Worm (Caenorhabditis elegans) whole organism, L4 larva: ENCODE data around the gene F21C10.7.
A peak's percentile ranks its signal among the peaks of the same experiment; 100 is the strongest.
"Not testable (repeated sequence)": the region's sequence is repeated elsewhere in the genome, so short reads cannot be mapped to it uniquely, and the experiment has no call there.

Source experiments
- F26F4.8 ChIP-seq: fragments of 200-800 bp; sonication (Bioruptor generic); conservative IDR thresholded peaks from 2 replicates; pipeline ENCODE4 v1.3.6; 2022; ENCODE audit warnings: missing genetic modification characterization, missing compliant biosample characterization
- T26A8.4 ChIP-seq: fragments of 200-800 bp; sonication (Bioruptor generic); IDR thresholded peaks from 2 replicates; pipeline ENCODE4 v1.3.6; 2022; ENCODE audit warnings: missing genetic modification characterization, missing compliant biosample characterization
- arid-1 ChIP-seq: fragments of 200-800 bp; sonication (Bioruptor generic); conservative IDR thresholded peaks from 2 replicates; pipeline ENCODE4 v1.3.6; 2022; ENCODE audit warnings: missing genetic modification reagents, missing genetic modification characterization, missing compliant biosample characterization
- ceh-20 ChIP-seq: fragments of 200-800 bp; sonication (Bioruptor generic); IDR thresholded peaks from 2 replicates; pipeline ENCODE4 v1.3.6; 2022; ENCODE audit warnings: missing genetic modification reagents, missing genetic modification characterization, missing compliant biosample characterization
- ceh-44 ChIP-seq: fragments of 200-800 bp; sonication (Bioruptor generic); IDR thresholded peaks from 2 replicates; pipeline ENCODE4 v1.3.6; 2022; ENCODE audit warnings: missing genetic modification reagents, missing genetic modification characterization, missing compliant biosample characterization
- ctbp-1 ChIP-seq: fragments of 200-800 bp; sonication (Bioruptor generic); IDR thresholded peaks from 2 replicates; pipeline ENCODE4 v1.3.6; 2022; ENCODE audit warnings: missing genetic modification reagents, missing genetic modification characterization, missing compliant biosample characterization
- daf-19 ChIP-seq: fragments of 200-800 bp; sonication (Bioruptor generic); conservative IDR thresholded peaks from 2 replicates; pipeline ENCODE4 v1.3.6; 2022; ENCODE audit warnings: missing genetic modification characterization, missing compliant biosample characterization
- dmd-6 ChIP-seq: fragments of 200-800 bp; sonication (Bioruptor generic); IDR thresholded peaks from 2 replicates; pipeline ENCODE4 v1.3.6; 2022; ENCODE audit warnings: missing genetic modification reagents, missing genetic modification characterization, missing compliant biosample characterization
- duxl-1 ChIP-seq: sonication (generic microtip); optimal IDR thresholded peaks from 2 replicates; lab custom pipeline; 2016; ENCODE audit warnings: mild to moderate bottlenecking, missing genetic modification characterization, moderate library complexity, missing compliant biosample characterization; ENCODE audit not compliant: poor library complexity
- egl-43 ChIP-seq: fragments of 200-800 bp; sonication (Bioruptor generic); IDR thresholded peaks from 2 replicates; pipeline ENCODE4 v1.3.6; 2022; ENCODE audit warnings: missing genetic modification reagents, missing genetic modification characterization, missing compliant biosample characterization
- fkh-10 ChIP-seq: fragments of 150-350 bp; optimal IDR thresholded peaks from 2 replicates; lab custom pipeline; 2014; ENCODE audit warnings: missing biosample characterization, missing genetic modification reagents, missing genetic modification characterization
- hif-1 ChIP-seq, 2 experiments: sonication (generic microtip); optimal IDR thresholded peaks; 2 replicates each; lab custom pipeline; 2016 to 2017; ENCODE audit warnings: missing compliant biosample characterization in 2 of 2, missing genetic modification characterization in 2 of 2, missing genetic modification reagents in 2 of 2, missing genotype in 2 of 2, mild to moderate bottlenecking in 1 of 2
- hlh-11 ChIP-seq: fragments of 200-800 bp; sonication (Bioruptor generic); optimal IDR thresholded peaks from 2 replicates; lab custom pipeline; 2018; ENCODE audit warnings: mild to moderate bottlenecking, missing genetic modification characterization, missing compliant biosample characterization
- hlh-30 ChIP-seq: sonication (generic microtip); optimal IDR thresholded peaks from 2 replicates; lab custom pipeline; 2017; ENCODE audit warnings: antibody characterized with exemption, mild to moderate bottlenecking, missing genetic modification characterization, missing compliant biosample characterization; ENCODE audit not compliant: insufficient read depth
- hmg-1.1 ChIP-seq: fragments of 200-800 bp; sonication (Bioruptor generic); IDR thresholded peaks from 2 replicates; pipeline ENCODE4 v1.3.6; 2022; ENCODE audit warnings: missing genetic modification reagents, missing genetic modification characterization, missing compliant biosample characterization
- lim-7 ChIP-seq: fragments of 200-800 bp; sonication (Bioruptor generic); IDR thresholded peaks from 2 replicates; pipeline ENCODE4 v1.3.6; 2022; ENCODE audit warnings: missing genetic modification characterization, missing compliant biosample characterization
- lin-1 ChIP-seq: fragments of 200-800 bp; sonication (Bioruptor generic); IDR thresholded peaks from 2 replicates; pipeline ENCODE4 v1.3.6; 2022; ENCODE audit warnings: missing genetic modification reagents, missing genetic modification characterization, missing compliant biosample characterization
- lin-29 ChIP-seq: fragments of 200-800 bp; sonication (Bioruptor generic); IDR thresholded peaks from 2 replicates; pipeline ENCODE4 v1.3.6; 2022; ENCODE audit warnings: missing genetic modification reagents, missing genetic modification characterization, missing compliant biosample characterization
- lin-38 ChIP-seq: fragments of 200-800 bp; sonication (Bioruptor generic); IDR thresholded peaks from 2 replicates; pipeline ENCODE4 v1.3.6; 2022; ENCODE audit warnings: missing genetic modification reagents, missing genetic modification characterization, missing compliant biosample characterization
- madf-5 ChIP-seq, 2 experiments: fragments of 200-800 bp; sonication (Bioruptor generic); IDR thresholded peaks; 2 replicates each; pipeline ENCODE4 v1.3.6; 2022; ENCODE audit warnings: missing compliant biosample characterization in 2 of 2, missing genetic modification characterization in 2 of 2
- mdt-29 ChIP-seq: fragments of 200-800 bp; sonication (Bioruptor generic); IDR thresholded peaks from 2 replicates; pipeline ENCODE4 v1.3.6; 2022; ENCODE audit warnings: missing genetic modification reagents, missing genetic modification characterization, missing compliant biosample characterization
- mep-1 ChIP-seq: fragments of 150-350 bp; sonication (generic microtip); optimal IDR thresholded peaks from 3 replicates; lab custom pipeline; 2014; ENCODE audit warnings: missing biosample characterization, missing genetic modification characterization
- mes-2 ChIP-seq: sonication (generic microtip); optimal IDR thresholded peaks from 2 replicates; lab custom pipeline; 2016; ENCODE audit warnings: missing genotype, mild to moderate bottlenecking, missing genetic modification characterization, missing compliant biosample characterization; ENCODE audit not compliant: poor library complexity, severe bottlenecking
- nhr-102 ChIP-seq: sonication (generic microtip); optimal IDR thresholded peaks from 2 replicates; lab custom pipeline; 2016; ENCODE audit warnings: mild to moderate bottlenecking, missing genetic modification characterization, moderate library complexity, missing compliant biosample characterization
- nhr-237 ChIP-seq: sonication (generic microtip); optimal IDR thresholded peaks from 2 replicates; lab custom pipeline; 2017; ENCODE audit warnings: missing biosample characterization, missing genetic modification characterization
- nhr-76 ChIP-seq: fragments of 150-350 bp; optimal IDR thresholded peaks from 2 replicates; lab custom pipeline; 2014; ENCODE audit warnings: missing biosample characterization, missing genetic modification characterization
- set-16 ChIP-seq: fragments of 200-800 bp; sonication (Bioruptor generic); IDR thresholded peaks from 2 replicates; pipeline ENCODE4 v1.3.6; 2022; ENCODE audit warnings: missing genetic modification reagents, missing genetic modification characterization, missing compliant biosample characterization
- snpc-1.2 ChIP-seq: fragments of 200-800 bp; sonication (Bioruptor generic); IDR thresholded peaks from 2 replicates; pipeline ENCODE4 v1.3.6; 2022; ENCODE audit warnings: missing genetic modification reagents, missing genetic modification characterization, missing compliant biosample characterization
- spr-1 ChIP-seq: sonication (generic microtip); optimal IDR thresholded peaks from 2 replicates; lab custom pipeline; 2016; ENCODE audit warnings: mild to moderate bottlenecking, missing genetic modification characterization, missing compliant biosample characterization
- tra-1 ChIP-seq: fragments of 200-800 bp; sonication (Bioruptor generic); IDR thresholded peaks from 2 replicates; pipeline ENCODE4 v1.3.6; 2022; ENCODE audit warnings: missing genetic modification reagents, missing genetic modification characterization, missing compliant biosample characterization
- unc-62 ChIP-seq, 3 experiments: fragments of 150-350 bp in 1 of 3; sonication (generic microtip); optimal IDR thresholded peaks in 2 of 3; peaks in 1 of 3; 1 replicate in 1 of 3; 2 replicates in 2 of 3; lab custom pipeline; 2014 to 2017; ENCODE audit warnings: missing biosample characterization in 3 of 3, missing genetic modification characterization in 3 of 3, missing genetic modification reagents in 3 of 3, missing genotype in 1 of 3
- vab-7 ChIP-seq: fragments of 200-800 bp; sonication (Bioruptor generic); IDR thresholded peaks from 2 replicates; pipeline ENCODE4 v1.3.6; 2022; ENCODE audit warnings: missing genetic modification reagents, missing genetic modification characterization, missing compliant biosample characterization
- zag-1 ChIP-seq: fragments of 150-350 bp; optimal IDR thresholded peaks from 2 replicates; lab custom pipeline; 2014; ENCODE audit warnings: missing biosample characterization, missing genetic modification characterization
- zfp-2 ChIP-seq: sonication (generic microtip); optimal IDR thresholded peaks from 2 replicates; lab custom pipeline; 2016; ENCODE audit warnings: mild to moderate bottlenecking, missing genetic modification characterization, missing compliant biosample characterization
- zfp-3 ChIP-seq: fragments of 200-800 bp; sonication (Bioruptor generic); conservative IDR thresholded peaks from 2 replicates; pipeline ENCODE4 v1.3.6; 2022; ENCODE audit warnings: missing genetic modification reagents, missing genetic modification characterization, missing compliant biosample characterization
- zip-11 ChIP-seq: fragments of 200-800 bp; sonication (Bioruptor generic); IDR thresholded peaks from 2 replicates; pipeline ENCODE4 v1.3.6; 2022; ENCODE audit warnings: missing genetic modification characterization, missing compliant biosample characterization

F21C10.7 gene

ce11 chrV:9088758-9089157 is 23.8 kb upstream of the F21C10.7 start (continued):
- peak; percentile 46; the same call in 1 of the 2 replicates for TF ChIP-seq vab-7
- TF ChIP-seq F26F4.8 (GFP tag; lab: Robert Waterston, UW): no peak
- TF ChIP-seq hmg-1.1 (GFP tag; lab: Robert Waterston, UW): peak; percentile 67; the same call in 1 of the 2 replicates
- TF ChIP-seq madf-5 (GFP tag; IDR thresholded peaks at IDR 0.05; lab: Robert Waterston, UW): 0 out of 4 replicates have a peak, but pooled peaks of 1 of the 2 experiments have one; percentile 35
- TF ChIP-seq unc-62 (GFP tag; optimal IDR thresholded peaks at IDR 0.05 in 1 of 2; lab: Kevin White, UChicago): no peak
- no peak for TF ChIP-seq unc-62 (tag; optimal IDR thresholded peaks at IDR 0.05; lab: Kevin White, UChicago)
- TF ChIP-seq nhr-237 (tag; lab: Kevin White, UChicago): no peak
- TF ChIP-seq arid-1 (GFP tag; lab: Robert Waterston, UW): no peak
- no peak for TF ChIP-seq duxl-1
- TF ChIP-seq dmd-6 (GFP tag; lab: Robert Waterston, UW): peak; percentile 60
- no peak for TF ChIP-seq nhr-76 (tag; lab: Kevin White, UChicago)
- TF ChIP-seq spr-1: no peak
- no peak for TF ChIP-seq zip-11 (GFP tag; lab: Robert Waterston, UW)
- TF ChIP-seq nhr-102 (tag; lab: Kevin White, UChicago): no peak
- TF ChIP-seq hif-1 (tag; optimal IDR thresholded peaks at IDR 0.05; lab: Kevin White, UChicago): no peak
- TF ChIP-seq lin-1: peak; percentile 36; the same call in 1 of the 2 replicates
- TF ChIP-seq lin-38: peak; percentile 42
- TF ChIP-seq hlh-11 (tag; lab: Kevin White, UChicago): peak; percentile 12
- peak; percentile 36; the same call in 1 of the 2 replicates for TF ChIP-seq lin-29 (GFP tag; lab: Robert Waterston, UW)
- 0 out of 2 replicates have a peak, but pooled peaks have one; percentile 6 for TF ChIP-seq lim-7
- TF ChIP-seq set-16 (GFP tag; lab: Robert Waterston, UW): no peak

- 0 out of 2 replicates have a peak, but pooled peaks have one; percentile 11 for TF ChIP-seq tra-1
- TF ChIP-seq daf-19: 0 out of 2 replicates have a peak, but pooled peaks have one; percentile 51
- 0 out of 2 replicates have a peak, but pooled peaks have one; percentile 4 for TF ChIP-seq ceh-44
- peak; percentile 15 for TF ChIP-seq mes-2 (tag; lab: Kevin White, UChicago)
- TF ChIP-seq unc-62 (GFP tag; optimal IDR thresholded peaks at IDR 0.05 in 1 of 2; lab: Kevin White, UChicago): peak in 1 of 2 experiments; percentile 49
- not testable (repeated sequence) for TF ChIP-seq unc-62 (tag; optimal IDR thresholded peaks at IDR 0.05; lab: Kevin White, UChicago)
- peak; percentile 11; the same call in 1 of the 2 replicates for TF ChIP-seq mdt-29 (GFP tag; lab: Robert Waterston, UW)
- TF ChIP-seq snpc-1.2 (GFP tag; lab: Robert Waterston, UW): peak; percentile 66
- peak; percentile 33; the same call in 1 of the 2 replicates for TF ChIP-seq lim-7
- peak; percentile 82 for TF ChIP-seq zfp-3 (GFP tag; lab: Robert Waterston, UW)
- TF ChIP-seq lin-38: 0 out of 2 replicates have a peak, but pooled peaks have one; percentile 16
- TF ChIP-seq egl-43 (GFP tag; lab: Robert Waterston, UW): peak; percentile 64; the same call in 1 of the 2 replicates
- peak; percentile 30 for TF ChIP-seq set-16 (GFP tag; lab: Robert Waterston, UW)
- TF ChIP-seq ctbp-1 (GFP tag; lab: Robert Waterston, UW): peak; percentile 31; the same call in 1 of the 2 replicates
Observed at ce11 chrV:9090824-9091798, 21.5 kb upstream of the F21C10.7 start.

- peak; percentile 31 for TF ChIP-seq hlh-30 (tag; lab: Kevin White, UChicago)
- TF ChIP-seq zfp-2: no peak
- TF ChIP-seq mep-1 (tag; lab: Kevin White, UChicago): peak; percentile 12
- TF ChIP-seq zag-1 (tag; lab: Kevin White, UChicago): no peak
- TF ChIP-seq fkh-10 (GFP tag; lab: Kevin White, UChicago): peak; percentile 30
- 0 out of 2 replicates have a peak, but pooled peaks have one; percentile 21 for TF ChIP-seq ceh-20 (GFP tag; lab: Robert Waterston, UW)
- TF ChIP-seq T26A8.4 (GFP tag; lab: Robert Waterston, UW): no peak
Observed at ce11 chrV:9092209-9092608, 20.4 kb upstream of the F21C10.7 start, which contains the start of gene T27E4.1. Gene T27E4.1 (plus strand): TSS chrV:9092345.
